Fruit fly (Drosophila melanogaster): ENCODE results near the gene Csl4.

The Csl4 gene

DNA sequence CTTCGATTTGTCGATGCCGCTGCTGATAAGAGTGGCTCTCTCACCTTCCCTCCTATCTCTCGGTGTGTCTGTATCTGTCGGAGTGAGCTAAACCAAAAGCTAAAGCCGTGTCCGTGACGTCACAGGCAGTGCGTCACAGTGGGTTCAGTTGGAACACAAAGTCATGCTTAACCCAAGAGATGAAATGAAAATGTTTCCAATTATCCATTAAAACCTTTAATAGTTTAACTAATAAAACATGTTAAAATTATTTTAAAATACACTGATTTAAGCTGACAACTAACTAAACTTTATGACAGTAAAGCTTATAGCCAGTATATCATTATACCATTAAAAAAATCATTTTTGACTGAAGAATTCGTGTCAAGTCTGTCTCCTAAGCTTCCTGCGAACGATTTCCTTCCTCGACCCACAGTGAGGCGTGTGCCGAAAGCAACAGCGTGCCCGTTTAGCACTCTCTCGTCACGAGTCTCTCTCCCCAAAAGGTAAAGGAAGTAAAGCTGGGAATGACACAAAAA, 10.3 kb downstream of the Csl4 start, which contains the start of gene Idua (continued):
- TF ChIP-seq CG11696 (GFP tag; IDR thresholded peaks at IDR 0.05) (0 out of 2 replicates have a peak, but pooled peaks have one; percentile 33), Ssrp (tag; optimal IDR thresholded peaks at IDR 0.05) (peak; percentile 58), Eip74EF (GFP tag; optimal IDR thresholded peaks at IDR 0.05) (no peak), CG10209 (GFP tag; optimal IDR thresholded peaks at IDR 0.05) (peak; percentile 70), gt (GFP tag; IDR thresholded peaks at IDR 0.05) (no peak), CG14441 (GFP tag; IDR thresholded peaks at IDR 0.05) (peak; percentile 18; the same call in 1 of the 2 replicates), CG17829 (tag; optimal IDR thresholded peaks at IDR 0.05) (peak; percentile 58), tgo (GFP tag; IDR thresholded peaks at IDR 0.05) (peak; percentile 57), Opbp (GFP tag; IDR thresholded peaks at IDR 0.05; ENCODE audit: partially characterized antibody) (no peak), Ravus (GFP tag; IDR thresholded peaks at IDR 0.05) (no peak), ab (GFP tag; optimal IDR thresholded peaks at IDR 0.05) (no peak), exex (tag; optimal IDR thresholded peaks at IDR 0.05) (no peak), cad (GFP tag; optimal IDR thresholded peaks at IDR 0.05) (no peak), Bgb (GFP tag; IDR thresholded peaks at IDR 0.05; ENCODE audit: partially characterized antibody) (no peak), pan (optimal IDR thresholded peaks at IDR 0.05) (no peak), pan (GFP tag; optimal IDR thresholded peaks at IDR 0.05 in 1 of 2, IDR thresholded peaks at IDR 0.05 in 1 of 2) (peak in 1 of 2 experiments; percentile 72), CG8478 (optimal IDR thresholded peaks at IDR 0.05) (no peak), pfk (GFP tag; optimal IDR thresholded peaks at IDR 0.05) (no peak), CG4707 (GFP tag; optimal IDR thresholded peaks at IDR 0.05) (peak; percentile 57), CG5953 (GFP tag; IDR thresholded peaks at IDR 0.05) (no peak), CG9215 (GFP tag; IDR thresholded peaks at IDR 0.05) (peak; percentile 71), CG3995 (GFP tag; optimal IDR thresholded peaks at IDR 0.05) (no peak), CG1603 (tag; optimal IDR thresholded peaks at IDR 0.05) (no peak), CG14014 (GFP tag; IDR thresholded peaks at IDR 0.05) (peak; percentile 77), CG6813 (GFP tag; optimal IDR thresholded peaks at IDR 0.05) (peak; percentile 74), NC2β (GFP tag; optimal IDR thresholded peaks at IDR 0.05) (no peak), run (tag; optimal IDR thresholded peaks at IDR 0.05) (peak; percentile 29), CG14710 (tag; optimal IDR thresholded peaks at IDR 0.05) (peak; percentile 48), hbn (GFP tag; IDR thresholded peaks at IDR 0.05; ENCODE audit: partially characterized antibody) (no peak), trh (GFP tag; optimal IDR thresholded peaks at IDR 0.05) (no peak), CG11695 (GFP tag; IDR thresholded peaks at IDR 0.05) (peak; percentile 70; the same call in 2 of the 3 replicates), B-H1 (GFP tag; IDR thresholded peaks at IDR 0.05) (peak; percentile 16; the same call in 1 of the 3 replicates), CG30403 (GFP tag; optimal IDR thresholded peaks at IDR 0.05) (peak; percentile 77), D (optimal IDR thresholded peaks at IDR 0.05) (no peak), D (GFP tag; optimal IDR thresholded peaks at IDR 0.05) (peak; percentile 76), CG33557 (GFP tag; optimal IDR thresholded peaks at IDR 0.05) (no peak), pita (GFP tag; optimal IDR thresholded peaks at IDR 0.05) (no peak), Meics (GFP tag; optimal IDR thresholded peaks at IDR 0.05) (peak; percentile 93), tup (GFP tag; optimal IDR thresholded peaks at IDR 0.05) (no peak), BtbVII (GFP tag; optimal IDR thresholded peaks at IDR 0.05) (peak; percentile 80), GATAe (GFP tag; conservative IDR thresholded peaks at IDR 0.05) (no peak), CG4854 (GFP tag; optimal IDR thresholded peaks at IDR 0.05) (peak; percentile 7), emc (GFP tag; optimal IDR thresholded peaks at IDR 0.05) (no peak), vnd (GFP tag; IDR thresholded peaks at IDR 0.05; ENCODE audit: partially characterized antibody) (no peak), klu (GFP tag; IDR thresholded peaks at IDR 0.05) (peak; percentile 44; the same call in 1 of the 2 replicates), Vsx1 (GFP tag; optimal IDR thresholded peaks at IDR 0.05) (no peak), C15 (GFP tag; IDR thresholded peaks at IDR 0.05) (no peak), CG3847 (GFP tag; IDR thresholded peaks at IDR 0.05) (peak; percentile 53), nau (GFP tag; optimal IDR thresholded peaks at IDR 0.05) (no peak), repo (GFP tag; optimal IDR thresholded peaks at IDR 0.05) (no peak), CG12236 (GFP tag; optimal IDR thresholded peaks at IDR 0.05) (no peak)

Measured in whole organism, embryonic.